Fruit fly (Drosophila melanogaster): ENCODE measurements around the gene CG42594.

dm6 chrX:4906573-4906972 lies 65.9 kb downstream of the CG42594 start, which contains the start of gene CG6927:
- no peak for TF ChIP-seq insv (optimal IDR thresholded peaks at IDR 0.05)
- no peak for TF ChIP-seq h (optimal IDR thresholded peaks at IDR 0.05)
- no peak for TF ChIP-seq psq (optimal IDR thresholded peaks at IDR 0.05)
